Worm (Caenorhabditis elegans): ENCODE data around the gene srx-5.

Gene srx-5

DNA sequence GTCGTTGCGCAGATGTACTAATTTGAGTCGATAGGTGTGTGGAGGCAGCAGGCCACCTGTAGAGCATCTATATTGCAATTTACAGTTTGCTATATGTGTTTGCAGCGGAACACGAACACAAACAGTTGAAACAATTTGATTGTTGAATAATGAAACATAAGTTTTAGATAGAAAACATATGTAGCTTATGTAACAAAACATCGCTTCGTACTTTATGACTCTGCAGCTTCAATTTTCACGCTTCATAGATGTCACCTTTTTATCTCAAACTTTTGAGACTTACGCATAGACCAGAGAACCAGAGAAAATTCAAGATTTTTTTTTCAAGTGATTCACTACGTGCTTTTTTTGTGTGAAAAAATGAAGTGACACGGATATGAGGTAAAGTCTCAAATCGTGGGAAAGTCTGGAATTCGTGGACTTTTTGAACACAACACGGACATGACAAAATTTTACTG, 24.0 kb downstream of the srx-5 start, which contains the start of gene fbxb-72 (continued):
- TF ChIP-seq skn-1 (tag; optimal IDR thresholded peaks at IDR 0.05), result peak; percentile 94
- peak; percentile 94 for TF ChIP-seq pqm-1 (tag; optimal IDR thresholded peaks at IDR 0.05)
- TF ChIP-seq ZK546.5 (tag; optimal IDR thresholded peaks at IDR 0.05), result no peak
- TF ChIP-seq fos-1 (tag; optimal IDR thresholded peaks at IDR 0.05), result no peak
- peak; percentile 49 for TF ChIP-seq lsy-12 (tag; optimal IDR thresholded peaks at IDR 0.05)
- peak; percentile 43 for TF ChIP-seq nhr-76 (tag; optimal IDR thresholded peaks at IDR 0.05)
- no peak for TF ChIP-seq zag-1 (tag; optimal IDR thresholded peaks at IDR 0.05)
- TF ChIP-seq nhr-67 (tag; optimal IDR thresholded peaks at IDR 0.05), result peak; percentile 14
- no peak for TF ChIP-seq mdl-1 (tag; optimal IDR thresholded peaks at IDR 0.05)
- TF ChIP-seq snpc-4 (tag; optimal IDR thresholded peaks at IDR 0.05), result no peak
- TF ChIP-seq ztf-4 (tag; optimal IDR thresholded peaks at IDR 0.05), result peak; percentile 66

DNA sequence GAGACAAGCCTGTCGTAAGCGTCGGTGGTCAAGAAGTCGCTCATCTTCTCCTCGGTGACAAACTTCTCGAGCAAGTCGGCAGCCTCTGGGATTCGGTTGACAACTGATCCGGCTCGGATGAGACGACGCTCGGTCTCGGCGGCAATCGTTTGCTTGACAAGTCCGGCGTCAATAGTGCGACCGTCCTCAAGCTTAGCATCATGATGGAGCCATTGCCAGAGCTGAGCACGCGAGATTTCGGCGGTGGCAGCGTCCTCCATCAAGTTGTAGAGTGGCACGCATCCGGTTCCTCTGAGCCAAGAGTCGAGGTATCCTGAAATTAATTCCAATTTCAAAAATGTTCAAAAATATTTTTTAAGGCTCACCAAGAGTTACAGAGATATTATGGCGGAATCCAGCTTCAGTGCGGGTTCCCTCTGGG, 24.6 kb downstream of the srx-5 start:
- TF ChIP-seq skn-1 (tag; optimal IDR thresholded peaks at IDR 0.05) (peak; percentile 8), ama-1 (optimal IDR thresholded peaks at IDR 0.05) (peak; percentile 97), nhr-25 (tag; optimal IDR thresholded peaks at IDR 0.05) (no peak)

DNA sequence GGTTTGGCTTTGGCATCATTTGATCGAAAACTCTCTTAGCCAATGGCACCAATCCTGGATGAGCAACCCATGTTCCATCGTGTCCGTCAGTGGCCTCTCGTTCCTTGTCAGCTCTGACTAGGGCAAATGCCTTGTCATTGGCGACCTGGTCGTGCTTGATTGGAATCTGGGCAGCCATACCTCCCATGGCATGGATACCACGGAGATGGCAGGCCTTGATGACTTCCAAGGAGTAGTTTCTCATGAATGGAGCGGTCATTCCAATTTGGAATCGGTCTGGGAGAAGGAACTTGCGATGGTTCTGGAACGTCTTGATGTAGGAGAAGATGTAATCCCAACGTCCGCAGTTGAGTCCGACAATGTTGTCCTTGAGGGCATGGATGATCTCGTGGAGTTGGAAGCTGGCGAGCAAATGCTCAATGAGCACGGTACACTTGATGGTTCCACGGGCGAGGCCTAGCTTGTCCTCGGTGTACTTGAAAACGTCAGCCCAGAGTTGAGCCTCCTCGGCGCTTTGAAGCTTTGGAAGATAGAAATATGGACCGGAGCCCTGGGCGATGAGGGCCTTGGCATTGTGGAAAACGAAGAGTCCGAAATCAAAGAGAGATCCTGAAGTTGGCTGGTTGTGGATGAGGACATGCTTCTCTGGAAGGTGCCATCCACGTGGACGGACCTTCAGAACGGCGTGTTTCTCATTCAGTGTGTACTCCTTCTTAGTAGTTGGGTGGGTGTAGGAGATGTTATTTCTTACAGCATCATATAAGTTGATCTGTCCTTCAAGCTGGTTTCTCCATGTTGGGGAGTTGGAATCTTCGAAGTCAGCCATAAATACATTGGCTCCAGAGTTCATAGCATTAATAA, 25.3 kb downstream of the srx-5 start:
- TF ChIP-seq ama-1 (optimal IDR thresholded peaks at IDR 0.05), result peak; percentile 92
- peak; percentile 12 for TF ChIP-seq nhr-25 (tag; optimal IDR thresholded peaks at IDR 0.05)
- TF ChIP-seq lin-39 (tag; optimal IDR thresholded peaks at IDR 0.05), result peak; percentile 39
- TF ChIP-seq nhr-43 (tag; optimal IDR thresholded peaks at IDR 0.05; ENCODE audit: poor library complexity, severe bottlenecking), result peak; percentile 58
- TF ChIP-seq pha-4 (tag; optimal IDR thresholded peaks at IDR 0.05), result peak; percentile 27
- TF ChIP-seq R02D3.7 (tag; optimal IDR thresholded peaks at IDR 0.05), result no peak
- no peak for TF ChIP-seq egl-5 (tag; optimal IDR thresholded peaks at IDR 0.05)

DNA sequence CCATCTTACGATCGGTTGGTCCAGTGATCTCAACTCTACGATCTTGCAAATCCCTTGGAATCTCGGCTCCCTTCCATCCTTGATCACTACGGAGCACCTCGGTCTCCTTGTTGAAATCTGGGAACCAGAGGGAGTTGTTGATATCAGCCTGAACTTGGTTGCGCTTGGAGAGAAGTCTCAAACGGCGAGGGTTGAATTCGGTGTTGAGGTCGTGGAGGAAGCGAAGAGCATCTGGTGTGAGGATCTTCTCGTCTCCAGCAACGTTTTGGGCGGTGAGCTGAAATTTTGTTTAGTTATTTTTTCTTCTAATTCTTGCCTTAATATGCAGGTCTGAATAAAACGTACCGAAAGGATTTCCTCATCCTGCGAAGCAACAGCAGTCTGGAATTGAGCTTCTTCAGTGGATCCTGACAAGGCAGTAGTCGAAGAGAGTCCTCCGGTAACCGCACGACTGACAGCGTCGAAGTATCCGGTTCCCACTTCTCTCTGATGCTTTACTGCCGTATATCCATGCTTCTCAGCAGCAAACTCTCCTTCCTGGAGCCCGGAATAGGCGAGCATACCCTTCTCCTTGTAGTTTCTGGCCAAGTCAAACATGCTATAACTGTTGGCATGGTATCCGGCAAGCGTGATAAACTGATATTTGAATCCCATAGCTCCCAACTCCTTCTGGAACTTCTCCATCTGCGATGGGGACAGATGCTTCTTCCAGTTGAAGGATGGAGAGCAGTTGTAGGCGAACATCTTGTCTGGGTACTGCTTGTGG, 26.1 kb downstream of the srx-5 start:
- TF ChIP-seq eor-1 (tag; optimal IDR thresholded peaks at IDR 0.05), result no peak
- TF ChIP-seq nhr-28 (tag; optimal IDR thresholded peaks at IDR 0.05), result no peak
- TF ChIP-seq nhr-76 (tag; optimal IDR thresholded peaks at IDR 0.05), result no peak
- no peak for TF ChIP-seq hmg-11 (tag; optimal IDR thresholded peaks at IDR 0.05)
- no peak for TF ChIP-seq ztf-4 (tag; optimal IDR thresholded peaks at IDR 0.05)
- no peak for TF ChIP-seq nhr-11 (tag; optimal IDR thresholded peaks at IDR 0.05)
- TF ChIP-seq nhr-67 (tag; optimal IDR thresholded peaks at IDR 0.05), result no peak
- no peak for TF ChIP-seq pha-4 (tag; optimal IDR thresholded peaks at IDR 0.05)
- no peak for TF ChIP-seq mml-1 (tag; optimal IDR thresholded peaks at IDR 0.05)
- no peak for TF ChIP-seq pqm-1 (tag; optimal IDR thresholded peaks at IDR 0.05)
- TF ChIP-seq skn-1 (tag; optimal IDR thresholded peaks at IDR 0.05), result no peak
- no peak for TF ChIP-seq zag-1 (tag; optimal IDR thresholded peaks at IDR 0.05)
- peak; percentile 38 for TF ChIP-seq lin-39 (tag; optimal IDR thresholded peaks at IDR 0.05)
- no peak for TF ChIP-seq ceh-9 (tag; optimal IDR thresholded peaks at IDR 0.05)
- peak; percentile 2 for TF ChIP-seq nhr-25 (tag; optimal IDR thresholded peaks at IDR 0.05)
- peak; percentile 24 for TF ChIP-seq nhr-43 (tag; optimal IDR thresholded peaks at IDR 0.05; ENCODE audit: poor library complexity, severe bottlenecking)
- TF ChIP-seq egl-5 (tag; optimal IDR thresholded peaks at IDR 0.05), result no peak
- no peak for TF ChIP-seq lin-15B (tag; optimal IDR thresholded peaks at IDR 0.05)
- TF ChIP-seq nhr-237 (tag; optimal IDR thresholded peaks at IDR 0.05), result no peak
- no peak for TF ChIP-seq elt-1 (tag; optimal IDR thresholded peaks at IDR 0.05)
- no peak for TF ChIP-seq tbx-2 (tag; optimal IDR thresholded peaks at IDR 0.05)
- TF ChIP-seq daf-12 (tag; optimal IDR thresholded peaks at IDR 0.05), result no peak
- no peak for TF ChIP-seq aly-2 (tag; optimal IDR thresholded peaks at IDR 0.05)
- no peak for TF ChIP-seq ceh-28 (tag; optimal IDR thresholded peaks at IDR 0.05)
- TF ChIP-seq fkh-10 (GFP tag; optimal IDR thresholded peaks at IDR 0.05), result no peak
- TF ChIP-seq ceh-16 (tag; optimal IDR thresholded peaks at IDR 0.05), result no peak
- no peak for TF ChIP-seq ztf-11 (tag; optimal IDR thresholded peaks at IDR 0.05)
- peak; percentile 18 for TF ChIP-seq nfya-1 (tag; optimal IDR thresholded peaks at IDR 0.05; ENCODE audit: insufficient read depth)
- TF ChIP-seq unc-39 (tag; optimal IDR thresholded peaks at IDR 0.05), result no peak
- TF ChIP-seq jun-1 (tag; optimal IDR thresholded peaks at IDR 0.05), result no peak
- no peak for TF ChIP-seq sea-2 (GFP tag; optimal IDR thresholded peaks at IDR 0.05)
- TF ChIP-seq snpc-4 (tag; optimal IDR thresholded peaks at IDR 0.05), result no peak
- TF ChIP-seq lsy-12 (tag; optimal IDR thresholded peaks at IDR 0.05), result no peak
- peak; percentile 5 for TF ChIP-seq nhr-23 (tag; optimal IDR thresholded peaks at IDR 0.05)
- TF ChIP-seq fos-1 (tag; optimal IDR thresholded peaks at IDR 0.05), result no peak
- no peak for TF ChIP-seq R02D3.7 (tag; optimal IDR thresholded peaks at IDR 0.05)
- no peak for TF ChIP-seq ZK546.5 (tag; optimal IDR thresholded peaks at IDR 0.05)
- no peak for TF ChIP-seq elt-2 (tag; optimal IDR thresholded peaks at IDR 0.05)
- TF ChIP-seq ama-1 (optimal IDR thresholded peaks at IDR 0.05), result peak; percentile 82
- TF ChIP-seq mdl-1 (tag; optimal IDR thresholded peaks at IDR 0.05), result no peak
- TF ChIP-seq egl-27 (tag; optimal IDR thresholded peaks at IDR 0.05), result no peak
